Worm (Caenorhabditis elegans): Measurements from ENCODE around the gene pho-11.

ce11 chrII:9980077-9980631 is 48.5 kb downstream of the pho-11 start, which contains the start of gene ZK892.6:
- TF ChIP-seq ceh-82 (tag; optimal IDR thresholded peaks at IDR 0.05) (no peak), nhr-111 (GFP tag; optimal IDR thresholded peaks at IDR 0.05) (no peak)

Measured in whole organism, L4 larva.